Worm (Caenorhabditis elegans): ENCODE results near the gene csn-4.

ce11 chrIV:1040537-1040936, 46.3 kb downstream of the csn-4 start:
- TF ChIP-seq mab-5 (tag; optimal IDR thresholded peaks at IDR 0.05) (no peak), lsy-2 (tag; optimal IDR thresholded peaks at IDR 0.05) (no peak), lin-13 (GFP tag; optimal IDR thresholded peaks at IDR 0.05) (no peak), blmp-1 (tag; optimal IDR thresholded peaks at IDR 0.05; ENCODE audit: insufficient read depth) (no peak), ztf-4 (tag; optimal IDR thresholded peaks at IDR 0.05) (no peak), unc-55 (GFP tag; optimal IDR thresholded peaks at IDR 0.05) (no peak), snpc-4 (tag; optimal IDR thresholded peaks at IDR 0.05) (no peak), skn-1 (tag; optimal IDR thresholded peaks at IDR 0.05) (no peak), nhr-10 (tag; optimal IDR thresholded peaks at IDR 0.05) (no peak), aly-2 (tag; optimal IDR thresholded peaks at IDR 0.05) (no peak), unc-62 (GFP tag; optimal IDR thresholded peaks at IDR 0.05) (no peak), ZK546.5 (tag; optimal IDR thresholded peaks at IDR 0.05) (no peak), unc-39 (tag; optimal IDR thresholded peaks at IDR 0.05) (no peak), ama-1 (optimal IDR thresholded peaks at IDR 0.05) (no peak)
